Worm (Caenorhabditis elegans) whole organism, late embryonic: ENCODE measurements around the gene msp-74.

Source experiments
- C38D4.7 ChIP-seq: fragments of 200-800 bp; sonication (Bioruptor generic); optimal IDR thresholded peaks from 2 replicates; lab custom pipeline; 2018; ENCODE audit warnings: mild to moderate bottlenecking, missing genetic modification characterization, moderate library complexity, missing compliant biosample characterization
- F13H6.1 ChIP-seq: sonication (generic microtip); optimal IDR thresholded peaks from 2 replicates; lab custom pipeline; 2016; ENCODE audit warnings: missing genetic modification characterization, missing compliant biosample characterization
- K09A11.1 ChIP-seq: sonication (generic microtip); optimal IDR thresholded peaks from 2 replicates; lab custom pipeline; 2017; ENCODE audit warnings: antibody characterized with exemption, mild to moderate bottlenecking, missing genetic modification characterization, missing compliant biosample characterization; ENCODE audit not compliant: insufficient read depth
- T23F11.4 ChIP-seq: fragments of 200-800 bp; sonication (Bioruptor generic); optimal IDR thresholded peaks from 2 replicates; lab custom pipeline; 2018; ENCODE audit warnings: mild to moderate bottlenecking, missing genetic modification characterization, missing compliant biosample characterization
- Y22D7AL.16 ChIP-seq: sonication (generic microtip); optimal IDR thresholded peaks from 2 replicates; lab custom pipeline; 2016; ENCODE audit warnings: missing genetic modification characterization, missing compliant biosample characterization
- ahr-1 ChIP-seq: sonication (generic microtip); optimal IDR thresholded peaks from 2 replicates; lab custom pipeline; 2016; ENCODE audit warnings: missing genetic modification characterization, missing compliant biosample characterization
- ceh-14 ChIP-seq: sonication (generic microtip); optimal IDR thresholded peaks from 2 replicates; lab custom pipeline; 2016; ENCODE audit warnings: missing genotype, missing genetic modification characterization, missing compliant biosample characterization
- ceh-18 ChIP-seq: sonication (generic microtip); optimal IDR thresholded peaks from 2 replicates; lab custom pipeline; 2016; ENCODE audit warnings: missing genetic modification characterization, missing compliant biosample characterization
- ceh-2 ChIP-seq: sonication (generic microtip); optimal IDR thresholded peaks from 2 replicates; lab custom pipeline; 2016; ENCODE audit warnings: missing genotype, missing genetic modification characterization, missing compliant biosample characterization
- ceh-22 ChIP-seq: sonication (generic microtip); optimal IDR thresholded peaks from 2 replicates; lab custom pipeline; 2017; ENCODE audit warnings: missing biosample characterization, missing genetic modification characterization
- ceh-24 ChIP-seq: sonication (generic microtip); optimal IDR thresholded peaks from 2 replicates; lab custom pipeline; 2016; ENCODE audit warnings: mild to moderate bottlenecking, missing genetic modification characterization, missing compliant biosample characterization
- ceh-31 ChIP-seq: sonication (generic microtip); optimal IDR thresholded peaks from 2 replicates; lab custom pipeline; 2016; ENCODE audit warnings: missing genetic modification characterization, missing compliant biosample characterization
- ceh-6 ChIP-seq: fragments of 200-800 bp; sonication (Bioruptor generic); optimal IDR thresholded peaks from 2 replicates; lab custom pipeline; 2018; ENCODE audit warnings: mild to moderate bottlenecking, missing genetic modification characterization, missing compliant biosample characterization
- dmd-4 ChIP-seq: sonication (generic microtip); optimal IDR thresholded peaks from 2 replicates; lab custom pipeline; 2016; ENCODE audit warnings: borderline replicate concordance, missing genetic modification characterization, missing compliant biosample characterization
- elt-2 ChIP-seq: sonication (generic microtip); optimal IDR thresholded peaks from 2 replicates; lab custom pipeline; 2016; ENCODE audit warnings: missing genetic modification reagents, missing genetic modification characterization, missing compliant biosample characterization
- elt-4 ChIP-seq: sonication (generic microtip); optimal IDR thresholded peaks from 2 replicates; lab custom pipeline; 2016; ENCODE audit warnings: missing genetic modification characterization, missing compliant biosample characterization
- ets-4 ChIP-seq: sonication (generic microtip); optimal IDR thresholded peaks from 2 replicates; lab custom pipeline; 2016; ENCODE audit warnings: missing genetic modification characterization, missing compliant biosample characterization
- fax-1 ChIP-seq: sonication (generic microtip); optimal IDR thresholded peaks from 2 replicates; lab custom pipeline; 2016; ENCODE audit warnings: missing genotype, missing genetic modification characterization, missing compliant biosample characterization
- fkh-6 ChIP-seq: sonication (generic microtip); optimal IDR thresholded peaks from 2 replicates; lab custom pipeline; 2016; ENCODE audit warnings: missing genetic modification characterization, missing compliant biosample characterization
- hlh-30 ChIP-seq: sonication (generic microtip); optimal IDR thresholded peaks from 2 replicates; lab custom pipeline; 2017; ENCODE audit warnings: antibody characterized with exemption, missing genetic modification characterization, missing compliant biosample characterization; ENCODE audit not compliant: insufficient read depth
- hlh-8 ChIP-seq: sonication (generic microtip); optimal IDR thresholded peaks from 2 replicates; lab custom pipeline; 2016; ENCODE audit warnings: missing genotype, missing genetic modification characterization, missing compliant biosample characterization
- lim-6 ChIP-seq: sonication (generic microtip); optimal IDR thresholded peaks from 2 replicates; lab custom pipeline; 2016; ENCODE audit warnings: missing genetic modification characterization, missing compliant biosample characterization
- lin-11 ChIP-seq: fragments of 200-800 bp; sonication (Bioruptor generic); optimal IDR thresholded peaks from 2 replicates; lab custom pipeline; 2018; ENCODE audit warnings: mild to moderate bottlenecking, missing genetic modification characterization, missing compliant biosample characterization
- madf-2 ChIP-seq: sonication (generic microtip); optimal IDR thresholded peaks from 2 replicates; lab custom pipeline; 2017; ENCODE audit warnings: missing genetic modification characterization, missing compliant biosample characterization
- mec-3 ChIP-seq: sonication (generic microtip); optimal IDR thresholded peaks from 2 replicates; lab custom pipeline; 2016; ENCODE audit warnings: borderline replicate concordance, missing genetic modification characterization, missing compliant biosample characterization
- nfya-1 ChIP-seq: sonication (generic microtip); optimal IDR thresholded peaks from 2 replicates; lab custom pipeline; 2017; ENCODE audit warnings: missing genetic modification characterization, mild to moderate bottlenecking, missing compliant biosample characterization, antibody characterized with exemption, moderate library complexity
- nhr-11 ChIP-seq: fragments of 150-350 bp; optimal IDR thresholded peaks from 2 replicates; lab custom pipeline; 2014; ENCODE audit warnings: missing biosample characterization, missing genetic modification characterization
- nhr-232 ChIP-seq: sonication (generic microtip); optimal IDR thresholded peaks from 2 replicates; lab custom pipeline; 2016; ENCODE audit warnings: missing genetic modification characterization, missing compliant biosample characterization
- odd-2 ChIP-seq: sonication (generic microtip); optimal IDR thresholded peaks from 2 replicates; lab custom pipeline; 2017; ENCODE audit warnings: antibody characterized with exemption, mild to moderate bottlenecking, missing genetic modification characterization, missing compliant biosample characterization
- pag-3 ChIP-seq: sonication (generic microtip); optimal IDR thresholded peaks from 2 replicates; lab custom pipeline; 2016; ENCODE audit warnings: missing compliant biosample characterization, missing genetic modification characterization, borderline replicate concordance
- pat-9 ChIP-seq: fragments of 200-800 bp; sonication (Bioruptor generic); optimal IDR thresholded peaks from 2 replicates; lab custom pipeline; 2018; ENCODE audit warnings: mild to moderate bottlenecking, missing genetic modification characterization, moderate library complexity, missing compliant biosample characterization
- pha-2 ChIP-seq: sonication (generic microtip); optimal IDR thresholded peaks from 2 replicates; lab custom pipeline; 2017; ENCODE audit warnings: mild to moderate bottlenecking, missing genetic modification characterization, missing compliant biosample characterization
- pha-4 ChIP-seq: fragments of 150-350 bp; optimal IDR thresholded peaks from 2 replicates; lab custom pipeline; 2018; ENCODE audit warnings: missing biosample characterization, missing genetic modification reagents, missing genetic modification characterization
- pqm-1 ChIP-seq: sonication (generic microtip); optimal IDR thresholded peaks from 2 replicates; lab custom pipeline; 2016; ENCODE audit warnings: missing genetic modification characterization, missing compliant biosample characterization
- ref-2 ChIP-seq: sonication (generic microtip); optimal IDR thresholded peaks from 2 replicates; lab custom pipeline; 2016; ENCODE audit warnings: missing genetic modification characterization, missing compliant biosample characterization
- rnt-1 ChIP-seq: sonication (generic microtip); optimal IDR thresholded peaks from 2 replicates; lab custom pipeline; 2016; ENCODE audit warnings: missing genetic modification characterization, missing compliant biosample characterization
- sdc-2 ChIP-seq: sonication (generic microtip); optimal IDR thresholded peaks from 2 replicates; lab custom pipeline; 2016; ENCODE audit warnings: missing genotype, missing genetic modification characterization, missing compliant biosample characterization
- sox-2 ChIP-seq: fragments of 200-800 bp; sonication (Bioruptor generic); IDR thresholded peaks from 2 replicates; pipeline ENCODE4 v1.3.6; 2022; ENCODE audit warnings: missing genetic modification reagents, missing genetic modification characterization, missing compliant biosample characterization
- sox-4 ChIP-seq: sonication (generic microtip); optimal IDR thresholded peaks from 2 replicates; lab custom pipeline; 2017; ENCODE audit warnings: mild to moderate bottlenecking, missing genetic modification characterization, inconsistent platforms, missing compliant biosample characterization
- syd-9 ChIP-seq: sonication (generic microtip); optimal IDR thresholded peaks from 2 replicates; lab custom pipeline; 2016; ENCODE audit warnings: mild to moderate bottlenecking, missing genetic modification characterization, moderate library complexity, missing compliant biosample characterization
- tbx-2 ChIP-seq: sonication (generic microtip); optimal IDR thresholded peaks from 2 replicates; lab custom pipeline; 2016; ENCODE audit warnings: missing genetic modification characterization, missing compliant biosample characterization
- tbx-7 ChIP-seq: sonication (generic microtip); optimal IDR thresholded peaks from 2 replicates; lab custom pipeline; 2016; ENCODE audit warnings: missing genotype, missing genetic modification characterization, missing compliant biosample characterization
- unc-55 ChIP-seq: sonication (generic microtip); optimal IDR thresholded peaks from 2 replicates; lab custom pipeline; 2017; ENCODE audit warnings: missing biosample characterization, missing genetic modification reagents, missing genetic modification characterization

msp-74 gene

DNA sequence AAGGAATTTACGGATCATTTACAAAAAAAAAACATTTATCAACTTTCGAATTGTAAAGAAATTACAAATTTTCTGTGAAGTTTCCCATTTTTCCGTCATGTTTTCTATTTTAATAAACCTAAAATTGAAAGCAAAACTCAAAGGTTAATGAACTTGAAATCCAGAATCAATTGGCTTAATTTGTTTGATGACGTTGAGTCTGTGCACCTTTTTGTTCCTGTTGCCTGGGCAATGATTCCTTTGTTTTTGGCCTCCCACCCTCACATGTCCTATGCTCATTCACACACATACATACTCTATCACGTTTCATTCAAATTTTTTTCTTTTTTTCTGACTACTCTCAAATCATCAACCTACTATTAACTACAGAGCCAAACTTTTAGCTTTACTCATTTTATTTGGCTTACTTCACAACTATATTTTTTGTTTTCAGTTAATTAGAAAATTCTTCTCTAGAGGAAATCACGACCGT lies 21.2 kb upstream of the msp-74 start, which contains the start of gene F58A6.2:
Gene F58A6.2, plus strand, starts transcription at position 422 of the 472 bp plus-strand sequence.
- TF ChIP-seq fax-1: no peak
- no peak for TF ChIP-seq nfya-1 (tag; lab: Kevin White, UChicago)
- no peak for TF ChIP-seq pqm-1 (tag; lab: Kevin White, UChicago)
- no peak for TF ChIP-seq ceh-2 (tag; lab: Kevin White, UChicago)
- TF ChIP-seq pat-9: no peak
- TF ChIP-seq mec-3 (tag; lab: Kevin White, UChicago): no peak
- TF ChIP-seq rnt-1 (tag; lab: Kevin White, UChicago): no peak
- TF ChIP-seq madf-2 (tag; lab: Kevin White, UChicago): no peak
- TF ChIP-seq sdc-2 (tag; lab: Kevin White, UChicago): no peak
- TF ChIP-seq Y22D7AL.16 (tag; lab: Kevin White, UChicago): no peak
- no peak for TF ChIP-seq pha-4
- no peak for TF ChIP-seq pag-3
- no peak for TF ChIP-seq ceh-31
- no peak for TF ChIP-seq pha-2 (tag; lab: Kevin White, UChicago)
- TF ChIP-seq ceh-6 (GFP tag; lab: Kevin White, UChicago): no peak
- no peak for TF ChIP-seq sox-4 (tag; lab: Kevin White, UChicago)
- TF ChIP-seq sox-2: no peak
- TF ChIP-seq C38D4.7 (GFP tag; lab: Kevin White, UChicago): no peak
- TF ChIP-seq ceh-22 (tag; lab: Kevin White, UChicago): no peak
- TF ChIP-seq, all 69 proteins: peak for 0

- TF ChIP-seq ceh-14 (no peak), F13H6.1 (tag; lab: Kevin White, UChicago) (no peak), odd-2 (tag; lab: Kevin White, UChicago) (no peak), sox-4 (tag; lab: Kevin White, UChicago) (no peak), unc-55 (GFP tag; lab: Kevin White, UChicago) (no peak), ceh-24 (tag; lab: Kevin White, UChicago) (no peak), K09A11.1 (no peak), nhr-232 (tag; lab: Kevin White, UChicago) (no peak), mec-3 (tag; lab: Kevin White, UChicago) (no peak), ref-2 (no peak), ceh-2 (tag; lab: Kevin White, UChicago) (no peak)
- TF ChIP-seq, all 69 proteins: peak for 0
Observed at ce11 chrII:5131800-5132199, 16.7 kb upstream of the msp-74 start.

ce11 chrII:5130081-5130480 lies 14.9 kb upstream of the msp-74 start, which contains the start of gene lgc-56:
lgc-56 (plus strand) TSS chrII:5130381.
- TF ChIP-seq tbx-2 (tag; lab: Kevin White, UChicago): no peak
- TF ChIP-seq pat-9: no peak
- TF ChIP-seq ceh-18: no peak
- TF ChIP-seq ceh-24 (tag; lab: Kevin White, UChicago): no peak
- no peak for TF ChIP-seq rnt-1 (tag; lab: Kevin White, UChicago)

DNA sequence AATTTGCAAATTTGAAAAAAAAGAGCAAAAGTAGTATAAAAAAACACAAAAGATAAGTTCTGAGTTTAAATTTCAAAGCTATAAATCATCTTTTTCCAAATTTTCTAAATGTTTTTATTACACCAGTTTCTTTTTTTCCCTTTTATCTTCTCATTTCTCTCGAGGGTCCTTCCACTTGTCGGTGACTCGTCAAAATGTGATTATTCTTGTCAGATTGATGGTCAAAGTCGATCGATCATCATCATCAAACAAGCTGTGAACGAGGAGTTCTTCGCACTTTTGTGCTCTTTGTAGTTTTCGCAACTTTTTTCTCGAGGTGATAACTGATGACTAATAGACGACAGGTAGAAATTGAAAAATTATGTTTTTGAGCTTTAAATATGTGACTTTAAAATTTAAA lies 5.5 kb upstream of the msp-74 start:
- TF ChIP-seq unc-55 (GFP tag; lab: Kevin White, UChicago) (peak; percentile 81), dmd-4 (no peak), hlh-8 (tag; lab: Kevin White, UChicago) (no peak)

ce11 chrII:5115733-5116132 lies 598 bp upstream of the msp-74 start, which contains the start of gene srsy-1:
srsy-1 (plus strand) TSS chrII:5116033.
- TF ChIP-seq ceh-22 (tag; lab: Kevin White, UChicago): no peak
- no peak for TF ChIP-seq rnt-1 (tag; lab: Kevin White, UChicago)
- TF ChIP-seq sox-4 (tag; lab: Kevin White, UChicago): no peak
- no peak for TF ChIP-seq ets-4
- no peak for TF ChIP-seq syd-9
- no peak for TF ChIP-seq nhr-232 (tag; lab: Kevin White, UChicago)
- TF ChIP-seq elt-4: no peak
- TF ChIP-seq pat-9: no peak
- TF ChIP-seq pag-3: no peak
- TF ChIP-seq lim-6 (tag; lab: Kevin White, UChicago): no peak
- TF ChIP-seq ahr-1: no peak
- no peak for TF ChIP-seq lin-11
- TF ChIP-seq T23F11.4: no peak
- no peak for TF ChIP-seq nhr-11 (tag; lab: Kevin White, UChicago)
- no peak for TF ChIP-seq dmd-4
- TF ChIP-seq elt-2: no peak
- no peak for TF ChIP-seq fkh-6 (tag; lab: Kevin White, UChicago)
- no peak for TF ChIP-seq tbx-7
- TF ChIP-seq hlh-30 (tag; lab: Kevin White, UChicago): no peak
- TF ChIP-seq, all 69 proteins: peak for 0
